Fruit fly (Drosophila melanogaster) whole organism, wandering third instar larva: ENCODE data around the gene CG34384.

ENCODE experiments used
- Abd-B ChIP-seq: fragments of >200 bp; optimal IDR thresholded peaks from 2 replicates; lab custom pipeline; 2017; ENCODE audit warnings: missing biosample characterization, missing genetic modification characterization
- CG32264 ChIP-seq: fragments of 200-800 bp; sonication (Bioruptor generic); optimal IDR thresholded peaks from 2 replicates; lab custom pipeline; 2016; ENCODE audit warnings: missing biosample characterization, missing genetic modification characterization
- CG9705 ChIP-seq: fragments of 200-800 bp; sonication (Bioruptor generic); optimal IDR thresholded peaks from 2 replicates; lab custom pipeline; 2018; ENCODE audit warnings: missing biosample characterization, mild to moderate bottlenecking, missing genetic modification characterization
- Dfd ChIP-seq: fragments of >200 bp; optimal IDR thresholded peaks from 2 replicates; lab custom pipeline; 2017; ENCODE audit warnings: missing biosample characterization, missing genetic modification characterization
- Dif ChIP-seq: fragments of 200-275, 200-300 bp; sonication (Bioruptor generic); optimal IDR thresholded peaks from 2 replicates; lab custom pipeline; 2018; ENCODE audit warnings: missing biosample characterization, missing genetic modification characterization; ENCODE audit not compliant: partially characterized antibody
- GATAd ChIP-seq: sonication (Bioruptor generic); optimal IDR thresholded peaks from 2 replicates; lab custom pipeline; 2016; ENCODE audit warnings: missing biosample characterization, missing genetic modification characterization
- HLH106 ChIP-seq: fragments of 200-800 bp; optimal IDR thresholded peaks from 3 replicates; lab custom pipeline; 2019; ENCODE audit warnings: missing biosample characterization, mild to moderate bottlenecking, missing genetic modification characterization, moderate library complexity
- Hnf4 ChIP-seq: fragments of 200-800 bp; sonication (Bioruptor generic); optimal IDR thresholded peaks from 2 replicates; lab custom pipeline; 2016; ENCODE audit warnings: missing biosample characterization, mild to moderate bottlenecking, missing genetic modification characterization
- Hr83 ChIP-seq: fragments of 200-300 bp; sonication (Bioruptor generic); optimal IDR thresholded peaks from 2 replicates; lab custom pipeline; 2016; ENCODE audit warnings: missing biosample characterization, mild to moderate bottlenecking, missing genetic modification characterization, moderate library complexity; ENCODE audit not compliant: poor library complexity, severe bottlenecking
- Jra ChIP-seq: sonication (Bioruptor generic); optimal IDR thresholded peaks from 2 replicates; lab custom pipeline; 2016; ENCODE audit warnings: missing biosample characterization, missing genetic modification characterization
- Mio ChIP-seq: sonication (Bioruptor generic); optimal IDR thresholded peaks from 2 replicates; lab custom pipeline; 2016; ENCODE audit warnings: missing biosample characterization, missing genetic modification characterization
- Myc ChIP-seq: fragments of >200 bp; optimal IDR thresholded peaks from 2 replicates; lab custom pipeline; 2017
- N ChIP-seq: fragments of >200 bp; optimal IDR thresholded peaks from 2 replicates; lab custom pipeline; 2018; ENCODE audit warnings: missing biosample characterization, missing external identifiers, missing genetic modification characterization
- OdsH ChIP-seq: fragments of 200-800 bp; sonication (Bioruptor generic); optimal IDR thresholded peaks from 2 replicates; lab custom pipeline; 2016; ENCODE audit warnings: missing biosample characterization, mild to moderate bottlenecking, missing genetic modification characterization
- Rel ChIP-seq, 2 experiments: fragments of 200-800 bp; sonication (Bioruptor generic) in 1 of 2; optimal IDR thresholded peaks; 2 replicates in 1 of 2; 3 replicates in 1 of 2; lab custom pipeline; 2016 to 2019; ENCODE audit warnings: mild to moderate bottlenecking in 2 of 2, missing biosample characterization in 2 of 2, missing genetic modification characterization in 2 of 2, moderate library complexity in 1 of 2
- Sp1 ChIP-seq: fragments of 200-800 bp; sonication (Bioruptor generic); optimal IDR thresholded peaks from 3 replicates; lab custom pipeline; 2019; ENCODE audit warnings: missing biosample characterization, mild to moderate bottlenecking, missing genetic modification characterization, moderate library complexity
- br ChIP-seq: fragments of 200-800 bp; sonication (Bioruptor generic); optimal IDR thresholded peaks from 2 replicates; lab custom pipeline; 2016; ENCODE audit warnings: missing biosample characterization, missing genetic modification characterization
- brk ChIP-seq: fragments of 200-800 bp; sonication (Bioruptor generic); optimal IDR thresholded peaks from 2 replicates; lab custom pipeline; 2016; ENCODE audit warnings: missing biosample characterization, mild to moderate bottlenecking, missing genetic modification characterization
- dl ChIP-seq, 2 experiments: fragments of 175-275, 200-275 bp in 1 of 2; fragments of 200-275 bp in 1 of 2; sonication (Bioruptor generic); optimal IDR thresholded peaks; lab custom pipeline; 2018; ENCODE audit warnings: mild to moderate bottlenecking in 2 of 2, missing biosample characterization in 2 of 2, missing genetic modification characterization in 2 of 2, moderate library complexity in 2 of 2; ENCODE audit not compliant: partially characterized antibody in 2 of 2, insufficient read depth in 1 of 2
- dmrt93B ChIP-seq: fragments of 200-800 bp; sonication (Bioruptor generic); optimal IDR thresholded peaks from 2 replicates; lab custom pipeline; 2018; ENCODE audit warnings: missing biosample characterization, mild to moderate bottlenecking, missing genetic modification characterization
- dsf ChIP-seq: sonication (Bioruptor generic); optimal IDR thresholded peaks from 2 replicates; lab custom pipeline; 2016; ENCODE audit warnings: missing biosample characterization, missing genetic modification characterization, borderline replicate concordance
- ey ChIP-seq: fragments of 200-800 bp; sonication (Bioruptor generic); optimal IDR thresholded peaks from 2 replicates; lab custom pipeline; 2016; ENCODE audit warnings: missing biosample characterization, missing genetic modification characterization
- foxo ChIP-seq, 2 experiments: fragments of 200-800 bp; sonication (Bioruptor generic); optimal IDR thresholded peaks; 2 replicates in 1 of 2; 3 replicates in 1 of 2; lab custom pipeline; 2016 to 2017; ENCODE audit warnings: missing biosample characterization in 2 of 2, missing genetic modification characterization in 2 of 2
- fru ChIP-seq: fragments of 200-800 bp; sonication (Bioruptor generic); optimal IDR thresholded peaks from 3 replicates; lab custom pipeline; 2016; ENCODE audit warnings: missing biosample characterization, mild to moderate bottlenecking, missing genetic modification characterization
- h ChIP-seq: fragments of 200-800 bp; sonication (Bioruptor generic); optimal IDR thresholded peaks from 3 replicates; lab custom pipeline; 2016; ENCODE audit warnings: missing biosample characterization, mild to moderate bottlenecking, missing genetic modification characterization
- jim ChIP-seq: fragments of 175-275, 200-325 bp; sonication (Bioruptor generic); optimal IDR thresholded peaks from 2 replicates; lab custom pipeline; 2016; ENCODE audit warnings: missing biosample characterization, mild to moderate bottlenecking, missing genetic modification characterization
- lola ChIP-seq: fragments of >200 bp; optimal IDR thresholded peaks from 2 replicates; lab custom pipeline; 2017; ENCODE audit warnings: missing biosample characterization, missing genetic modification characterization
- pan ChIP-seq: fragments of >200 bp; optimal IDR thresholded peaks from 2 replicates; lab custom pipeline; 2017
- psq ChIP-seq: fragments of 200-800 bp; sonication (Bioruptor generic); optimal IDR thresholded peaks from 3 replicates; lab custom pipeline; 2017; ENCODE audit warnings: missing biosample characterization, mild to moderate bottlenecking, missing genetic modification characterization, moderate library complexity
- rgr ChIP-seq: fragments of 200-800 bp; sonication (Bioruptor generic); optimal IDR thresholded peaks from 3 replicates; lab custom pipeline; 2016; ENCODE audit warnings: missing biosample characterization, mild to moderate bottlenecking, missing genetic modification characterization
- sage ChIP-seq: fragments of 200-800 bp; sonication (Bioruptor generic); optimal IDR thresholded peaks from 2 replicates; lab custom pipeline; 2016; ENCODE audit warnings: missing biosample characterization, mild to moderate bottlenecking, missing genetic modification characterization
- sv ChIP-seq: fragments of 200-800 bp; sonication (Bioruptor generic); optimal IDR thresholded peaks from 3 replicates; lab custom pipeline; 2016; ENCODE audit warnings: missing biosample characterization, missing genetic modification characterization
- tai ChIP-seq: sonication (Bioruptor generic); optimal IDR thresholded peaks from 2 replicates; lab custom pipeline; 2016; ENCODE audit warnings: missing biosample characterization, missing genetic modification characterization
- woc ChIP-seq: sonication (Bioruptor generic); optimal IDR thresholded peaks from 2 replicates; lab custom pipeline; 2016; ENCODE audit warnings: missing biosample characterization, mild to moderate bottlenecking, missing genetic modification characterization

CG34384 gene

DNA sequence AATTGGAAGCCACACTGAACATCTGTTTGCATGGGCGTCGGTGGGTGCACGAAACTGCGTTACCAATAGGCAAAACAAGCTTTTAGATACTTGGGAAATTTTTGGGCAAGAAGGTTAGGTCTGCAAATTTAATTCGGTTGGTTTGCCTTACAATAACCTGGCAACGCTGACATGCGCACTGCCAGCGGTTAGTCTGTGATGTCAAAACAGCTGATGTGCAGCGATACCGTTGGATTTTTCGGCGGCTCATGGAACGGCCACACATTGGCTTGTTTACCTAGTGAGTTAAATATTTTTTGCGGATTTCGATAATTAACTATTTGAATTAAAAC, 72.7 kb downstream of the CG34384 start, which contains the start of gene ArgRS-m:
TSS of gene ArgRS-m (plus strand) at position 187 of the 332 bp plus-strand sequence.
- TF ChIP-seq fru (GFP tag; lab: Kevin White, UChicago) (peak; percentile 66), Mio (peak; percentile 12), ey (GFP tag; lab: Kevin White, UChicago) (peak; percentile 79), CG32264 (GFP tag; lab: Kevin White, UChicago) (peak; percentile 31), Sp1 (GFP tag; lab: Kevin White, UChicago) (peak; percentile 49), Jra (GFP tag; lab: Kevin White, UChicago) (peak; percentile 76), dl (GFP tag; optimal IDR thresholded peaks at IDR 0.05; lab: Kevin White, UChicago; ENCODE audit: insufficient read depth in 1 of 2, partially characterized antibody in 2 of 2) (no peak), tai (GFP tag; lab: Kevin White, UChicago) (peak; percentile 90), HLH106 (peak; percentile 55), OdsH (peak; percentile 70), Myc (no peak), GATAd (GFP tag; lab: Kevin White, UChicago) (peak; percentile 34), Dfd (GFP tag; lab: Kevin White, UChicago) (no peak), sv (GFP tag; lab: Kevin White, UChicago) (peak; percentile 24), rgr (GFP tag; lab: Kevin White, UChicago) (peak; percentile 78), Hr83 (GFP tag; lab: Kevin White, UChicago) (peak; percentile 49), Dif (GFP tag; lab: Kevin White, UChicago) (no peak), foxo (GFP tag; optimal IDR thresholded peaks at IDR 0.05; lab: Kevin White, UChicago) (peak in 1 of 2 experiments; percentile 75), Hnf4 (GFP tag; lab: Kevin White, UChicago) (peak; percentile 52), woc (GFP tag; lab: Kevin White, UChicago) (peak; percentile 14), N (GFP tag; lab: Kevin White, UChicago) (no peak), h (GFP tag; lab: Kevin White, UChicago) (peak; percentile 61), dsf (GFP tag; lab: Kevin White, UChicago) (peak; percentile 0), CG9705 (peak; percentile 13), Rel (GFP tag; optimal IDR thresholded peaks at IDR 0.05; lab: Kevin White, UChicago) (no peak), Rel (tag; optimal IDR thresholded peaks at IDR 0.05; lab: Kevin White, UChicago) (no peak), br (GFP tag; lab: Kevin White, UChicago) (peak; percentile 54), sage (GFP tag; lab: Kevin White, UChicago) (no peak), jim (GFP tag; lab: Kevin White, UChicago) (no peak), psq (GFP tag; lab: Kevin White, UChicago) (peak; percentile 70), pan (lab: Kevin White, UChicago) (no peak), brk (peak; percentile 54)

DNA sequence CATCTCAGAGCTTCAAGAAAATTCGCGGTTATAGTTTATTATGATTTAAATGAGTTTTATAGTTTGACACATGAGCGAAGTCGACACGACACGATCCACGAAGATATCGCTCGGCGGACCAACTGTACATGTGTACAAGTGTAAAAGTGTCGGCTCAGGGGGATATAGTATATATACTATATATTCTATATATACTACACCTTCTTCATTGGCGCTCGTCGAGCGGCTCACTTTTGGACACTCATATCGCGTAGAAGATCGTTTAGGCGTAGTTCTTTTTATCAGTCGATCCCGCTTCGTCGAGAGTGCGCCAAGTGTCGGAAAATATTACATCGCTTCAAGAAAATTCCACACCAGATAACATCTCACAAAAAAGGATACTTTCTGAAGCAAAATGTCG, 76.9 kb downstream of the CG34384 start, which contains the start of gene wtrw:
TSS of gene wtrw (plus strand) at position 301 of the 400 bp plus-strand sequence.
- TF ChIP-seq HLH106 (no peak), OdsH (no peak), Rel (GFP tag; optimal IDR thresholded peaks at IDR 0.05; lab: Kevin White, UChicago) (no peak), Rel (tag; optimal IDR thresholded peaks at IDR 0.05; lab: Kevin White, UChicago) (no peak), br (GFP tag; lab: Kevin White, UChicago) (no peak), GATAd (GFP tag; lab: Kevin White, UChicago) (no peak), Abd-B (GFP tag; lab: Kevin White, UChicago) (no peak), Hnf4 (GFP tag; lab: Kevin White, UChicago) (no peak), Myc (no peak), Jra (GFP tag; lab: Kevin White, UChicago) (no peak), woc (GFP tag; lab: Kevin White, UChicago) (no peak), rgr (GFP tag; lab: Kevin White, UChicago) (no peak), N (GFP tag; lab: Kevin White, UChicago) (no peak), jim (GFP tag; lab: Kevin White, UChicago) (no peak), lola (GFP tag; lab: Kevin White, UChicago) (no peak)

DNA sequence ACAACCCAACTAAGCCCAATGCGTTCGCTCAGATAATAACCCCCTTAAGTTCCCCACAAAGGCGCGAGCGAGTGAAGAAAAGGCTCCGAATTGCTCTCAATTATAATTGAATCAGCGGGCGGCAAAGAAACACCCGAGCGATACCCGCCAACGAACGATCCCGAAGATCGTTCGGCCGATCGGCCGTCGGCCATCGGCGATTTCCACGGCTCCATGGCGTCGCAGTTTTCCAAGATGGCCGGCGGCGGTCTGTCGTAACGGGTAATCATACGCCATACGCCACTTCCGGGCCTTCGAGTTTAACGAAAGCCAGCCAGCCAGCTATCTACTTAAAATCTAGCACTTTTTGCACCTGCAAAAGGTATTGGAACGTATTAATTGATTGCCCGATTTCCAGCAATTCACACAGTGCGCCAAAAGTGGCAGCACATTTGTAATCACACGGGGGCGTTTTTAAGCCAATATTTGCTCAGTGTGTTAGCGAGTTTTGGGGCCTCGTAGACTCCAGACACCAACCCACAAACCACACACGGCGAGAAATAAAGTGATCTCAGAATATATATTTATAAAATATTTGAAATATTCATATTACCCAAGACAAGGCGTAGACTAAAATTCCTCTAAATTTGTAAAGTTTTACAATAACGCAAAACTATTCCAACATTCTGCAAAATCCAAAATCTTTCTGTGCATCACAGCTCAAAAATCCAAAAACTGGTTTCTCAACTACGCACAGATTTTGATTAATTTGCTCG, 78.3 kb downstream of the CG34384 start:
- peak; percentile 37 for TF ChIP-seq fru (GFP tag; lab: Kevin White, UChicago)
- TF ChIP-seq h (GFP tag; lab: Kevin White, UChicago): peak; percentile 43
- peak in 1 of 2 experiments; percentile 46 for TF ChIP-seq foxo (GFP tag; optimal IDR thresholded peaks at IDR 0.05; lab: Kevin White, UChicago)
- TF ChIP-seq pan (lab: Kevin White, UChicago): no peak
- no peak for TF ChIP-seq Hr83 (GFP tag; lab: Kevin White, UChicago)
- TF ChIP-seq dmrt93B (GFP tag; lab: Kevin White, UChicago): no peak
- TF ChIP-seq N (GFP tag; lab: Kevin White, UChicago): no peak
- no peak for TF ChIP-seq jim (GFP tag; lab: Kevin White, UChicago)
- no peak for TF ChIP-seq CG32264 (GFP tag; lab: Kevin White, UChicago)
